Worm (Caenorhabditis elegans): ENCODE measurements around the gene Y62H9A.12.

The Y62H9A.12 gene

DNA sequence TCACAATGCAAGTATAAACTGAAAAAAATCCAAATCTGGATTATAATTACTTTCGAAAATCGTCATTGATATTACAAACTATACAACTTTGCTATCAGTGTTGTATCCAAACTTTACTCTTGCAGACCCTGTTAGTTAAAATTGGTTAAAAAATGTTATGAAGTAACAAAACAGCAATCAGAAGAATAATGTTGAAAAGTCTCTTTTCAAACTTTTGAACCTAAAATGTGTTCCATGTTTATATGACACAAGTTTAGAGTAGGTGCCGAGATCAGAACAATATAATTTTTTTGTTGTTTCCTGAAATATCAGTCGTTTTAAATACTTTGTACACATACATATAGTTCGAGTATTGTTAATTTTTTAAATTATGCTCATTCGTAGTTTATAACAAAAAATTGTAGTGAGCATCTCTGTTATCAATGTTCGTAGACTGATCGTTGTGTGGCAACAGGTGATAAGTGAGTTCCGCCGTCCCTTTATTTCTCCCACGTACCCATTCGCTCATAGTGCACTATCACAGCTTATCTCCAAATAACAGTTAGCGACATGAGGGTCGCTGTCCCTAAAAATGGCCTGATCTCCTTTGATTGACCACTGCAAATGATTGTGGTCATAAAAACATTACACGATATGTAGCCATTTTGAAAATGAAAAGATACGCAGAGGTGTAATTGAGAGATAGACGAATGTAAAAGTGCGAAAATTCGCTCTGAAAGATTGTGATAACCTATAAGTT, 48.3 kb downstream of the Y62H9A.12 start (continued):
- TF ChIP-seq nhr-10 (tag; optimal IDR thresholded peaks at IDR 0.05) (no peak), nhr-28 (tag; optimal IDR thresholded peaks at IDR 0.05) (peak; percentile 96), nhr-77 (tag; optimal IDR thresholded peaks at IDR 0.05) (no peak), ceh-82 (tag; optimal IDR thresholded peaks at IDR 0.05) (no peak), attf-4 (tag; optimal IDR thresholded peaks at IDR 0.05) (no peak), lin-29 (GFP tag; IDR thresholded peaks at IDR 0.05) (no peak), ztf-7 (tag; optimal IDR thresholded peaks at IDR 0.05) (no peak), daf-16 (GFP tag; optimal IDR thresholded peaks at IDR 0.05) (no peak), daf-16 (tag; optimal IDR thresholded peaks at IDR 0.05) (peak; percentile 74), dmd-6 (GFP tag; IDR thresholded peaks at IDR 0.05) (peak; percentile 81), zfp-2 (tag; optimal IDR thresholded peaks at IDR 0.05) (no peak), zfp-3 (GFP tag; conservative IDR thresholded peaks at IDR 0.05) (no peak), hlh-11 (tag; optimal IDR thresholded peaks at IDR 0.05) (peak; percentile 86), hif-1 (tag; optimal IDR thresholded peaks at IDR 0.05) (peak in 1 of 2 experiments; percentile 40), mes-2 (tag; optimal IDR thresholded peaks at IDR 0.05; ENCODE audit: poor library complexity, severe bottlenecking) (no peak), F26F4.8 (GFP tag; conservative IDR thresholded peaks at IDR 0.05) (no peak), daf-19 (GFP tag; conservative IDR thresholded peaks at IDR 0.05) (no peak), saeg-2 (GFP tag; IDR thresholded peaks at IDR 0.05) (0 out of 2 replicates have a peak, but pooled peaks have one; percentile 6), nhr-111 (GFP tag; optimal IDR thresholded peaks at IDR 0.05) (no peak), lsy-2 (tag; optimal IDR thresholded peaks at IDR 0.05) (no peak), Y5F2A.4 (GFP tag; optimal IDR thresholded peaks at IDR 0.05) (no peak), sdz-12 (GFP tag; optimal IDR thresholded peaks at IDR 0.05) (no peak), ceh-32 (tag; optimal IDR thresholded peaks at IDR 0.05; ENCODE audit: poor library complexity) (no peak), snpc-1.2 (GFP tag; IDR thresholded peaks at IDR 0.05) (no peak), madf-9 (GFP tag; conservative IDR thresholded peaks at IDR 0.05) (0 out of 2 replicates have a peak, but pooled peaks have one; percentile 4), Y105C5A.15 (GFP tag; IDR thresholded peaks at IDR 0.05) (no peak), arid-1 (GFP tag; conservative IDR thresholded peaks at IDR 0.05) (no peak), aha-1 (tag) (peak; percentile 93), ceh-62 (tag; optimal IDR thresholded peaks at IDR 0.05) (no peak), tra-1 (GFP tag; IDR thresholded peaks at IDR 0.05) (peak; percentile 71; the same call in 1 of the 2 replicates)

- no peak for TF ChIP-seq dmd-8 (GFP tag; IDR thresholded peaks at IDR 0.05)
- peak; percentile 53 for TF ChIP-seq aha-1 (tag)
Observed at ce11 chrX:11963659-11964058, 49.7 kb downstream of the Y62H9A.12 start.

- TF ChIP-seq lin-29 (GFP tag; IDR thresholded peaks at IDR 0.05) (no peak), nhr-237 (tag; optimal IDR thresholded peaks at IDR 0.05) (no peak), hif-1 (tag; optimal IDR thresholded peaks at IDR 0.05) (peak in 1 of 2 experiments; percentile 81), snpc-1.2 (GFP tag; IDR thresholded peaks at IDR 0.05) (no peak), lir-3 (tag; optimal IDR thresholded peaks at IDR 0.05) (no peak), pqm-1 (tag; optimal IDR thresholded peaks at IDR 0.05) (peak; percentile 91), zip-11 (GFP tag; IDR thresholded peaks at IDR 0.05) (no peak), daf-12 (tag; optimal IDR thresholded peaks at IDR 0.05) (no peak), nhr-11 (tag; optimal IDR thresholded peaks at IDR 0.05) (no peak), ama-1 (optimal IDR thresholded peaks at IDR 0.05) (no peak), attf-4 (tag; optimal IDR thresholded peaks at IDR 0.05) (no peak), lsy-2 (tag; optimal IDR thresholded peaks at IDR 0.05) (no peak), egl-43 (GFP tag; IDR thresholded peaks at IDR 0.05) (no peak), set-16 (GFP tag; IDR thresholded peaks at IDR 0.05) (no peak), mxl-3 (GFP tag; optimal IDR thresholded peaks at IDR 0.05) (no peak), nhr-76 (tag; optimal IDR thresholded peaks at IDR 0.05) (no peak), egl-27 (tag; optimal IDR thresholded peaks at IDR 0.05) (no peak), F26F4.8 (GFP tag; conservative IDR thresholded peaks at IDR 0.05) (no peak), tra-1 (GFP tag; IDR thresholded peaks at IDR 0.05) (peak; percentile 90), arid-1 (GFP tag; conservative IDR thresholded peaks at IDR 0.05) (no peak), mxl-2 (GFP tag; conservative IDR thresholded peaks at IDR 0.05) (no peak), ztf-11 (tag; optimal IDR thresholded peaks at IDR 0.05) (no peak), nhr-10 (tag; optimal IDR thresholded peaks at IDR 0.05) (no peak), dmd-6 (GFP tag; IDR thresholded peaks at IDR 0.05) (peak; percentile 87), Y105C5A.15 (GFP tag; IDR thresholded peaks at IDR 0.05) (no peak), mep-1 (tag; optimal IDR thresholded peaks at IDR 0.05) (peak; percentile 7), mes-2 (tag; optimal IDR thresholded peaks at IDR 0.05; ENCODE audit: poor library complexity, severe bottlenecking) (no peak), tag-97 (GFP tag; IDR thresholded peaks at IDR 0.05) (no peak)
Observed at ce11 chrX:11964555-11964954, 50.6 kb downstream of the Y62H9A.12 start.
